Fruit fly (Drosophila melanogaster): ENCODE data around the gene tinc.
A peak's percentile ranks its signal among the peaks of the same experiment; 100 is the strongest.

- TF ChIP-seq vri (GFP tag; optimal IDR thresholded peaks at IDR 0.05) (no peak), CG9139 (GFP tag; optimal IDR thresholded peaks at IDR 0.05) (no peak), CG6854 (GFP tag; optimal IDR thresholded peaks at IDR 0.05) (no peak), dac (GFP tag; optimal IDR thresholded peaks at IDR 0.05) (no peak), Hr39 (GFP tag; optimal IDR thresholded peaks at IDR 0.05) (peak; percentile 26), CG15336 (GFP tag; IDR thresholded peaks at IDR 0.05) (no peak), Eip93F (GFP tag; optimal IDR thresholded peaks at IDR 0.05) (no peak), cyc (GFP tag; optimal IDR thresholded peaks at IDR 0.05) (peak; percentile 37), Lpt (GFP tag; optimal IDR thresholded peaks at IDR 0.05) (no peak), CG8119 (GFP tag; IDR thresholded peaks at IDR 0.05) (no peak), achi (GFP tag; optimal IDR thresholded peaks at IDR 0.05) (peak; percentile 58), Smox (GFP tag; optimal IDR thresholded peaks at IDR 0.05) (peak; percentile 26), fkh (GFP tag; optimal IDR thresholded peaks at IDR 0.05) (no peak), CG3032 (tag; optimal IDR thresholded peaks at IDR 0.05) (peak; percentile 32)
These were observed 14.7 kb downstream of the tinc start for dm6 chr3R:17825806-17826583.
